Fruit fly (Drosophila melanogaster): ENCODE results near the gene Trm7-32.

Gene Trm7-32

dm6 chr3R:17007336-17007735 lies 33.1 kb upstream of the Trm7-32 start:
- TF ChIP-seq CG12605 (GFP tag; IDR thresholded peaks at IDR 0.05) (no peak), CG15710 (tag; optimal IDR thresholded peaks at IDR 0.05) (no peak), fd96Ca (GFP tag; IDR thresholded peaks at IDR 0.05) (no peak)

dm6 chr3R:17008018-17008674 lies 32.3 kb upstream of the Trm7-32 start, which contains the start of gene CG8907:
CG8907 (plus strand) TSS chr3R:17008269.
- TF ChIP-seq EcR (GFP tag; optimal IDR thresholded peaks at IDR 0.05): peak; percentile 31
- no peak for TF ChIP-seq Pif1B (GFP tag; optimal IDR thresholded peaks at IDR 0.05)

DNA sequence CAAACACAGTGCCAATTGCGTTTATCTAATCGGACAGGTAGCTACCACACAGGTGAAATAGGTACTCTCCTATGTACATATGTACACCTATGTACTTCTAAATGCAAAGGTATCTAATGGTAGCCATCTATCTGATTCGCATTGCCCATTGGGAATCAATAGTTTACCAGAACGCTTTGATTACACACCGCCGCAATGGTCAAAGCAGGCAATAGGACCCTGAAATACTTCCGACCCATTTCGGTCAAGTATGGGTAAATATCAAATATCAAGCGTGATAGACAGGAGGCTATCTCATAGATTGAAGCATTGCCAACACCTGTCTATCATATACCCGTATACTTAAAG lies 31.8 kb upstream of the Trm7-32 start:
- no peak for TF ChIP-seq D1 (tag; optimal IDR thresholded peaks at IDR 0.05)
- TF ChIP-seq fd96Ca (GFP tag; IDR thresholded peaks at IDR 0.05): no peak
- no peak for TF ChIP-seq CG12605 (GFP tag; IDR thresholded peaks at IDR 0.05)
- no peak for TF ChIP-seq gl (tag; optimal IDR thresholded peaks at IDR 0.05)
- no peak for TF ChIP-seq CG9948 (tag; optimal IDR thresholded peaks at IDR 0.05)
- no peak for TF ChIP-seq CG4496 (GFP tag; IDR thresholded peaks at IDR 0.05)
- TF ChIP-seq CG8301 (tag; optimal IDR thresholded peaks at IDR 0.05): no peak
- TF ChIP-seq Pif1A (GFP tag; optimal IDR thresholded peaks at IDR 0.05): no peak
- no peak for TF ChIP-seq rn (GFP tag; IDR thresholded peaks at IDR 0.05)
- TF ChIP-seq EcR (GFP tag; optimal IDR thresholded peaks at IDR 0.05): no peak

DNA sequence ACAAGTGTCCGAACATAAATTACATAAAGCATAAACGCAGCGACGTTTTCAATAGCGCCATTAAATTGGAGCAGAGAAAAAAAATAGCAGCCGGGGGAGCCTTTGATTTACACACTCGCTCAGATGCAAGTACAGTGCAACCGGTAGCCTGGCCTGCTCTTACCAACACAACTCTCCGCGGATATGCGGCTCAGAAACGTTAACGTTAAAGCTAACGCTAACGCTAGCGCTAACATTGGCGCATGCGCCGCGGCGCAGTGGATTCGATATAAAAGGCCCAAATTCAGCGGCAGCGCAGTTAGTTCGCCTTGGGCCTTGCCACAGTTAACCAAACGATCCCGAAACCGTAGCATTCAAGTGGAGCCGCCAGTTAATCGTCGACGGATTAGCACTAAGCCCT lies 26.2 kb upstream of the Trm7-32 start, which contains the start of gene Pxd:
Gene Pxd, plus strand, starts transcription at position 301 of the 400 bp plus-strand sequence.
- TF ChIP-seq CG13204 (GFP tag; optimal IDR thresholded peaks at IDR 0.05) (no peak), CG4496 (GFP tag; IDR thresholded peaks at IDR 0.05) (0 out of 3 replicates have a peak, but pooled peaks have one; percentile 31)

DNA sequence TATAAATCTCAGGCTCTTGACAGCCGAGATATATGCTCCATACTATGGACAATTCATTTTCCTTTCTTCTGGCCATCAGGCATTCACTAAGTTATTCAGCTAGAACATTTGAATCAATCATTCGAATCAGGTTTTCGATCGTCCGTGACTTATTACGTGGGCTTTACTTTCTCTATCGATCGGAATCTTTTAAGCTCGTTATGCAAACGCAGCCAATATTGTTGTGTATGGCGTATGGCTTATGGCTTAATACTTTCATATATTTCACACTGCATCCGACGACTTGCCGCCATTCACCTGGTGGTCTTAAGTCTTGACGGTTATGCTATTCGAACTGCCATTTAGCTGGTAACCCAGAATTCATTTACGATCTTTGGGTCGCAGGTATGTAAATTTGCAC lies 24.3 kb upstream of the Trm7-32 start:
- no peak for TF ChIP-seq D1 (tag; optimal IDR thresholded peaks at IDR 0.05)
- TF ChIP-seq rn (GFP tag; IDR thresholded peaks at IDR 0.05): no peak
- TF ChIP-seq CG8301 (tag; optimal IDR thresholded peaks at IDR 0.05): no peak
- no peak for TF ChIP-seq CG10348 (GFP tag; IDR thresholded peaks at IDR 0.05)
- no peak for TF ChIP-seq Pif1B (GFP tag; optimal IDR thresholded peaks at IDR 0.05)

- no peak for TF ChIP-seq Pif1B (GFP tag; optimal IDR thresholded peaks at IDR 0.05)
- peak; percentile 76 for TF ChIP-seq EcR (GFP tag; optimal IDR thresholded peaks at IDR 0.05)
- TF ChIP-seq CG14655 (GFP tag; optimal IDR thresholded peaks at IDR 0.05): peak; percentile 47
- TF ChIP-seq gl (tag; optimal IDR thresholded peaks at IDR 0.05): peak; percentile 53
- peak; percentile 8 for TF ChIP-seq CG8301 (tag; optimal IDR thresholded peaks at IDR 0.05)
- TF ChIP-seq fd96Ca (GFP tag; IDR thresholded peaks at IDR 0.05): no peak
- no peak for TF ChIP-seq CG34367 (tag; optimal IDR thresholded peaks at IDR 0.05)
- no peak for TF ChIP-seq CG32121 (GFP tag; IDR thresholded peaks at IDR 0.05)
- peak; percentile 22 for TF ChIP-seq CG17806 (tag; optimal IDR thresholded peaks at IDR 0.05)
- TF ChIP-seq CG4496 (GFP tag; IDR thresholded peaks at IDR 0.05): 0 out of 3 replicates have a peak, but pooled peaks have one; percentile 17
- peak; percentile 33 for TF ChIP-seq CG13204 (GFP tag; optimal IDR thresholded peaks at IDR 0.05)
- TF ChIP-seq CG9948 (tag; optimal IDR thresholded peaks at IDR 0.05): peak; percentile 19
- no peak for TF ChIP-seq rn (GFP tag; IDR thresholded peaks at IDR 0.05)
- no peak for TF ChIP-seq CG10348 (GFP tag; IDR thresholded peaks at IDR 0.05)
- no peak for TF ChIP-seq D1 (tag; optimal IDR thresholded peaks at IDR 0.05)
- TF ChIP-seq Ets98B (GFP tag; IDR thresholded peaks at IDR 0.05): no peak
- TF ChIP-seq CG15710 (tag; optimal IDR thresholded peaks at IDR 0.05): no peak
- peak; percentile 6 for TF ChIP-seq Pif1A (GFP tag; optimal IDR thresholded peaks at IDR 0.05)
- no peak for TF ChIP-seq CG12605 (GFP tag; IDR thresholded peaks at IDR 0.05)
- TF ChIP-seq Snoo (tag; optimal IDR thresholded peaks at IDR 0.05): no peak
- peak; percentile 51 for TF ChIP-seq CG8159 (tag; optimal IDR thresholded peaks at IDR 0.05)
Observed at dm6 chr3R:17018902-17019527, 21.5 kb upstream of the Trm7-32 start.

DNA sequence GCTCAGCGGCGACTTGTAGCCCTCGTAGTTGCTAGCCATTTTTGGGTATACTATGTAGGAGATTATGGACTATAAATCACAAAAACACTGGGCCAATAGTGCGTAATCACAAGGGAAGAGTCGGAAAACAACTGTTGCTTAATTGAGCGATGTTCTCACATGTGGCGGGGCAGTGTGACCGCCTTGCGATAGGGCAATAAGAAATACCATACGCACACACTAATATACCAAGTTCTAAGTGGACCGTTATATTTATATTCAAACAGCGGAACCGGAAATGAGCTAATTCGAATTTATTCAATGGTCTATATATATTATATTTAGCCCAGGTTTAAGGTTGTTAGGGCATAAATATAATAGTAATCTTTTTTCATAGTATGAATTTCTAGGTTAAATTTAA lies 19.5 kb upstream of the Trm7-32 start, which contains the start of gene Adsl:
Gene Adsl, minus strand, starts transcription at position 165 of the 400 bp plus-strand sequence.
- TF ChIP-seq D1 (tag; optimal IDR thresholded peaks at IDR 0.05): peak; percentile 61
- peak; percentile 9 for TF ChIP-seq CG8301 (tag; optimal IDR thresholded peaks at IDR 0.05)
- peak; percentile 53 for TF ChIP-seq CG4496 (GFP tag; IDR thresholded peaks at IDR 0.05)
- peak; percentile 78 for TF ChIP-seq CG12605 (GFP tag; IDR thresholded peaks at IDR 0.05)
- no peak for TF ChIP-seq CG10348 (GFP tag; IDR thresholded peaks at IDR 0.05)
- TF ChIP-seq rn (GFP tag; IDR thresholded peaks at IDR 0.05): no peak
- TF ChIP-seq Ets98B (GFP tag; IDR thresholded peaks at IDR 0.05): no peak
- peak; percentile 39 for TF ChIP-seq CG8159 (tag; optimal IDR thresholded peaks at IDR 0.05)
- TF ChIP-seq EcR (GFP tag; optimal IDR thresholded peaks at IDR 0.05): no peak
- TF ChIP-seq gl (tag; optimal IDR thresholded peaks at IDR 0.05): no peak
- peak; percentile 8 for TF ChIP-seq Pif1B (GFP tag; optimal IDR thresholded peaks at IDR 0.05)
- TF ChIP-seq Snoo (tag; optimal IDR thresholded peaks at IDR 0.05): peak; percentile 79
- TF ChIP-seq Pif1A (GFP tag; optimal IDR thresholded peaks at IDR 0.05): peak; percentile 59
- no peak for TF ChIP-seq CG17806 (tag; optimal IDR thresholded peaks at IDR 0.05)
